Fruit fly (Drosophila melanogaster) Kc167 (cell line): ENCODE results near the gene CG43401.

Source experiments
- Sin3A ChIP-seq: fragments of >200 bp; optimal IDR thresholded peaks from 2 replicates; lab custom pipeline; 2018; ENCODE audit warnings: missing external identifiers
- h ChIP-seq: fragments of >200 bp; optimal IDR thresholded peaks from 3 replicates; lab custom pipeline; 2018; ENCODE audit warnings: missing external identifiers
- psq ChIP-seq: fragments of >200 bp; optimal IDR thresholded peaks from 2 replicates; lab custom pipeline; 2017; ENCODE audit warnings: missing external identifiers

DNA sequence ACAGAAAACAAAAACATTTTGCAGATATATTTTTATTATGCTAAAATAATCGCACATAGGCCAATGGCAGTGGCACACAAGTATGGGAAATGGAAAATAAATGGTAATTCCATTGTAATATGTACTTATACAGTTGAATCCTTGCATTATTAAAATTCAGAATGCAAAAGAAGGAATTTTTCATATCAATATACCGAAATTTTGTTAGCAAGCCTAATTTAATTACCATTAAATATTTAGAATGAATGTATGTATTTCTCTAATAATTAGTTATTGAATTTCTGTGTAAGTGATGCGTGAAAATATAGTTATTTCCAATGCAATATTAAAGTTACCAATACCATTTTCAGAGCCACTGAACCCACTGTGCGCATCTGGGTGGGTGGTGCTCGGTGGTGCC is 27.2 kb downstream of the CG43401 start:
- TF ChIP-seq h (no peak), psq (lab: Kevin White, UChicago) (no peak), Sin3A (no peak)
